Fruit fly (Drosophila melanogaster) whole organism, pupa: Measurements from ENCODE around the gene Srp19.

Source experiments
- CG10348 ChIP-seq: fragments of 200-800 bp; sonication (Bioruptor generic); IDR thresholded peaks from 2 replicates; pipeline ENCODE4 v1.3.6; 2022; ENCODE audit warnings: missing biosample characterization, missing genetic modification characterization
- CG13204 ChIP-seq: fragments of 200-800 bp; sonication (Bioruptor generic); optimal IDR thresholded peaks from 2 replicates; lab custom pipeline; 2018; ENCODE audit warnings: missing biosample characterization, mild to moderate bottlenecking, missing genetic modification characterization, moderate library complexity
- CG14655 ChIP-seq: fragments of 200-800 bp; sonication (Bioruptor generic); optimal IDR thresholded peaks from 3 replicates; lab custom pipeline; 2017; ENCODE audit warnings: mild to moderate bottlenecking, missing biosample characterization, missing genetic modification reagents, missing genetic modification characterization
- CG32121 ChIP-seq: fragments of 200-800 bp; sonication (Bioruptor generic); IDR thresholded peaks from 2 replicates; pipeline ENCODE4 v1.3.6; 2022; ENCODE audit warnings: missing biosample characterization, missing genetic modification characterization
- CG34367 ChIP-seq: fragments of 200-800 bp; sonication (Bioruptor generic); optimal IDR thresholded peaks from 2 replicates; lab custom pipeline; 2018; ENCODE audit warnings: missing biosample characterization, mild to moderate bottlenecking, missing genetic modification characterization
- CG9948 ChIP-seq: fragments of 200-800 bp; sonication (Bioruptor generic); optimal IDR thresholded peaks from 2 replicates; lab custom pipeline; 2018; ENCODE audit warnings: missing biosample characterization, mild to moderate bottlenecking, missing genetic modification characterization, moderate library complexity
- D1 ChIP-seq: fragments of 200-800 bp; sonication (Bioruptor generic); optimal IDR thresholded peaks from 2 replicates; lab custom pipeline; 2018; ENCODE audit warnings: missing biosample characterization, mild to moderate bottlenecking, missing genetic modification characterization, moderate library complexity
- EcR ChIP-seq: fragments of 200-800 bp; sonication (Bioruptor generic); optimal IDR thresholded peaks from 3 replicates; lab custom pipeline; 2019; ENCODE audit warnings: missing biosample characterization, missing genetic modification characterization, mild to moderate bottlenecking, moderate library complexity, missing genetic modification reagents
- Pif1B ChIP-seq: fragments of 200-800 bp; sonication (Bioruptor generic); optimal IDR thresholded peaks from 3 replicates; lab custom pipeline; 2016; ENCODE audit warnings: missing biosample characterization, missing genetic modification characterization
- Snoo ChIP-seq: fragments of 200-800 bp; sonication (Bioruptor generic); optimal IDR thresholded peaks from 3 replicates; lab custom pipeline; 2017; ENCODE audit warnings: missing biosample characterization, mild to moderate bottlenecking, missing genetic modification characterization, inconsistent platforms
- gl ChIP-seq: fragments of 200-800 bp; sonication (Bioruptor generic); optimal IDR thresholded peaks from 2 replicates; lab custom pipeline; 2018; ENCODE audit warnings: missing biosample characterization, mild to moderate bottlenecking, missing genetic modification characterization
- rn ChIP-seq: fragments of 200-800 bp; sonication (Bioruptor generic); IDR thresholded peaks from 2 replicates; pipeline ENCODE4 v1.3.6; 2022; ENCODE audit warnings: missing biosample characterization, missing genetic modification characterization

DNA sequence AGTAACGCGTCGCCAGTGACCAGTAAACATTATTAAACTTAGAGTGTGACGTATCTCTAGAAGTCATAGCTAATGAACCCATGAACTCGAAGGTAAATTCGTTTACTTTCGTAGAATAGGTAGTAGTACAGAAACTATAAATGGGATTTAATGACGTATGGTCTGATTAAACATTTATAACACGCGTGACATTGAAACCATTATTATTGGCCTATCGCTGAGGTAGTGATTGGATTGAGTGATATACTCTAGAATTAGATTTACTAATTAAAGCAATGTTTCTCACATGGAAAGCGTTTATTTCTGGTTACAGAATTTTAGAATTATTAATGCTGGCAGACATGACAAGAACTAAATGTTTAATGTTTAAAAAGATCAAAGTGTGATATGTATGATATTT is 29.0 kb upstream of the Srp19 start:
- TF ChIP-seq CG14655 (no peak), Pif1B (no peak), rn (GFP tag; lab: Robert Waterston, UW) (no peak), CG9948 (tag; lab: Kevin White, UChicago) (no peak), CG13204 (GFP tag; lab: Kevin White, UChicago) (no peak), CG10348 (GFP tag; lab: Robert Waterston, UW) (no peak), CG32121 (GFP tag; lab: Robert Waterston, UW) (no peak), D1 (tag; lab: Kevin White, UChicago) (no peak), CG34367 (tag; lab: Kevin White, UChicago) (no peak), gl (tag; lab: Kevin White, UChicago) (no peak), EcR (no peak), Snoo (tag; lab: Kevin White, UChicago) (no peak)
